Fruit fly (Drosophila melanogaster) whole organism: ENCODE results near the gene c11.1.
A peak's percentile ranks its signal among the peaks of the same experiment; 100 is the strongest.

Experiments used
- CG8478 ChIP-seq: fragments of >200 bp; optimal IDR thresholded peaks from 2 replicates; lab custom pipeline; 2018; ENCODE audit warnings: inconsistent platforms
- Dll ChIP-seq: fragments of >200 bp; optimal IDR thresholded peaks from 2 replicates; lab custom pipeline; 2017
- EcR ChIP-seq, 2 experiments: fragments of >200 bp; optimal IDR thresholded peaks; 2 replicates each; lab custom pipeline; 2017; ENCODE audit warnings: missing biosample characterization in 2 of 2, missing genetic modification characterization in 2 of 2, missing genetic modification reagents in 2 of 2
- pan ChIP-seq: fragments of >200 bp; optimal IDR thresholded peaks from 2 replicates; lab custom pipeline; 2017
- psq ChIP-seq: fragments of >200 bp; optimal IDR thresholded peaks from 2 replicates; lab custom pipeline; 2017
- usp ChIP-seq: fragments of >200 bp; optimal IDR thresholded peaks from 2 replicates; lab custom pipeline; 2017; ENCODE audit warnings: missing biosample characterization, missing genetic modification characterization, mixed read lengths

Gene c11.1

DNA sequence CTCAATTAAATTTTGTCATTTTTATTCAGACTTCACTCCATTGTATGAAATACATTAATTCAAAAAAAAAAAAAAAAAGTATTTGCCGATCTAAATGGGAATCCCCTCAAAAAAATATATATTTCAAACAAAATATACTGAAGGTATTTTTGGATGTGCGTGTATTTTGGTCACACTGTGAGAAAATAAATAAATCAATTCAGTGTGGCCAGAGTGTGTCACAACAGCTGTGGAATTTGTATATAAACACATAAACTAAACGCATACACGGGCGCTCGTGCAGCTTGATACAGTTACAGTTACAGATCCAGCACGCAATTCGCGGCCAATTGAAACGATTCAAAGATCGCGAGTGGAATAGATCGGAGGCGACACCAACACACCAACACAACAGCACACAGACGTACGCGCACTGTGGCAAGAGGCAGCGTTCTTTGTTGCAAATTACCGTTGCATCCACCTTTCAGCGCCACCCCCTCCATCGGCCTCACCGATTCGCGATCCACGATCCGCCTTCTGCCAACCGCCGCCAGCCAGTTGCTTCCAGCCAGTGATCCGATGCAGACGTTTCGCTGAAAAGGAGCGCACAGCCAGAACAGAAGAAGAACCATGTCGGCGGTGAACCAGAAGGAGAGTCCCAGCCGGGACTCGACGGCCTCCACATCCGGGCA lies 32.6 kb downstream of the c11.1 start, which contains the start of gene CG17754:
Gene CG17754, plus strand, starts transcription at position 260 of the 671 bp plus-strand sequence.
- no peak for TF ChIP-seq EcR (GFP tag; optimal IDR thresholded peaks at IDR 0.05; lab: Kevin White, UChicago)
- TF ChIP-seq psq (lab: Kevin White, UChicago): no peak
- TF ChIP-seq Dll (lab: Kevin White, UChicago): peak; percentile 30

DNA sequence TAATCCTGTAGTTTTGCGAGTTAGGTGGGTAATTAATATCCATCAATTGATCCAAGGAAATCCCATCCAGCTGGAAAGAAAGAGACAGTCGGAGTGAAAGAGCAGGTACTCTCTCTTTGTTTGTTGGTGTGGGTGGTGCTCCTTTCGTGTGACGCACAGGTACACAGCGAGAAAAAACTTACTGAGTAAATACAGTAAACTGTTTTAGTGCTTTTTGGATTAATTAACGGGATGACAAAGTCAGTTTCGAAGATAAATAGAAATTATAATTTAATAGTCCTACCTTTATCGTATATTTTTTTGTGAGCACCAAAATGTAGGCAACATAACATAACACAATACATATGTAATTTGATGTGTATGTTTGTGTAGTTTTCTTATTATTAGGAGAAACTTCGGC lies 34.9 kb downstream of the c11.1 start:
- TF ChIP-seq Dll (lab: Kevin White, UChicago): no peak
- no peak for TF ChIP-seq psq (lab: Kevin White, UChicago)
- TF ChIP-seq EcR (GFP tag; optimal IDR thresholded peaks at IDR 0.05; lab: Kevin White, UChicago): no peak
- no peak for TF ChIP-seq pan (lab: Kevin White, UChicago)
- no peak for TF ChIP-seq CG8478 (lab: Kevin White, UChicago)
- TF ChIP-seq usp (GFP tag; lab: Kevin White, UChicago): no peak

DNA sequence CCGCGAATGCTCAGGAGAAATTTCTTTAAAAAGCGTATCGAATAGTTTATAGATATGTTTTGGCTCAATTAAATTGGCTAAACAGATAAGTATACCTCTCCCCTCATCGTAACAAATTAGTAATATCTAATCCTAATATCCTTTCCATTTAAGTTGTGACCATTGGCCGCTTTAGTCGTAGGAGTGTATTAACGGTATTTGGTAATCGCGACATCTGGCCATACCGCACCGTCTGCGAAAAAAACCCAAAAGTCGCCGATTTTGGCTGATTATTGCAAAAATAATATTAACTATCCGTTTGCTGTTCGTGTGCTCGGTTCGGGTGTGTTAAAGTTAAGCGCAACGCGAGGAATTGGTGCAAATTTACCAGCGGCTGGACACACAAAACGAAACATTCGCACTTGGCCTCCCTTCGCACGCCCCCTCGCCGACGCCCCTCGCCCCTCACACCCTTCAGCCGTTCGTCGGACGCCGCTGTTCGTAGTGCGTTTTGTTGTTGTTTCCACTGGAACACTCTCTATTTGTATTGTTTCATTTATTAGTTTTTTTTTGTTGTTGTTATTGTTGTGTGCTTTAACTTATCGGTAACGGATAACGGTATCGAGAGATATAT lies 35.6 kb downstream of the c11.1 start, which contains the start of the genes amx and Dsor1:
Gene amx, minus strand, starts transcription at position 166 of the 613 bp plus-strand sequence.
Gene Dsor1, plus strand, starts transcription at position 172 of the 613 bp plus-strand sequence.
- TF ChIP-seq pan (lab: Kevin White, UChicago): no peak
- no peak for TF ChIP-seq CG8478 (lab: Kevin White, UChicago)
- TF ChIP-seq EcR (GFP tag; optimal IDR thresholded peaks at IDR 0.05; lab: Kevin White, UChicago): no peak
- TF ChIP-seq usp (GFP tag; lab: Kevin White, UChicago): no peak
- no peak for TF ChIP-seq psq (lab: Kevin White, UChicago)
- no peak for TF ChIP-seq Dll (lab: Kevin White, UChicago)

DNA sequence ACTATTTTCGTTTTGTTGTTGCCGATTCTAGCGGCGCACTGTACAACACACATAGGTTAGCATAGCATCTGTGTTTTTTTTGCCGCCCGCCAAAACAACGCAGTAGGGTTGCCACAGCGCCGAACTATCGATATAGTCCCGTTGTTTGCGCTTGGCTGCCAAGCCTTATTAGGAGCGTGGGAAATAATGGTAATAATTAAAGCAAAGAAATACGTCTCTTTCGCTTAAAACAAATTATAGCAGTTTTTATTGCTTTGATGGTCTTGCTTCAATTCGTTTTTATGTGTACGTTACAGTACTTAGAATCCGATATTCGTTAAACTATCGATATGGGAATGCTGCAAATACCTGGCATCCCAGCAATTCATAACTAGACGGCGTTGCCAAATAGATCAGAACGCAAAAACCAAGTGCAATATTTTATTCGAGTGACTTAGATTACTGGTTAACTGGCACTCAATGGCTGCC lies 39.5 kb downstream of the c11.1 start, which contains the start of the genes mxc and Larp7:
Gene mxc, minus strand, starts transcription at position 51 of the 468 bp plus-strand sequence.
Gene Larp7, plus strand, starts transcription at position 401 of the 468 bp plus-strand sequence.
- TF ChIP-seq Dll (lab: Kevin White, UChicago): no peak

DNA sequence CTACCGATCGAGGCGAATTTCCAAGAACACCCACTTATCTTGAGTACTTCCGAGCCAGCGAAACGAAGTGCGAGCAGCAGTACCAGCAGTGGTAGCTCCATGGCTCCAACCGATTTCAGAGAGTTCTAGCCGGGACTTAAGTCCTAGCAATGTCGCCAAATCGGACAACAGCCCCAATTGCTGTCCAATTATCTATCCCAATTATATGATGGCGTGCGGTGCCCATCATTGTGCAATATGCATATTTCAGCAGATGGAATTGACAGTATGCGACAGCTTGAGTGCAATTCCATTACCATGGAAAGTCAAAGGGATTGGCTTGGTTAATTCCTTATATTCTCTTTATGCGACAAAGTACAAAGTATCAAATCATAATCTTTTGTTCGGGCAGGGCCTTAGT lies 46.4 kb downstream of the c11.1 start, which contains the start of gene Ir8a:
Gene Ir8a, minus strand, starts transcription at position 101 of the 400 bp plus-strand sequence.
- TF ChIP-seq Dll (lab: Kevin White, UChicago): no peak
- no peak for TF ChIP-seq pan (lab: Kevin White, UChicago)
- TF ChIP-seq psq (lab: Kevin White, UChicago): no peak
- no peak for TF ChIP-seq EcR (GFP tag; optimal IDR thresholded peaks at IDR 0.05; lab: Kevin White, UChicago)
- TF ChIP-seq usp (GFP tag; lab: Kevin White, UChicago): no peak
- no peak for TF ChIP-seq CG8478 (lab: Kevin White, UChicago)

DNA sequence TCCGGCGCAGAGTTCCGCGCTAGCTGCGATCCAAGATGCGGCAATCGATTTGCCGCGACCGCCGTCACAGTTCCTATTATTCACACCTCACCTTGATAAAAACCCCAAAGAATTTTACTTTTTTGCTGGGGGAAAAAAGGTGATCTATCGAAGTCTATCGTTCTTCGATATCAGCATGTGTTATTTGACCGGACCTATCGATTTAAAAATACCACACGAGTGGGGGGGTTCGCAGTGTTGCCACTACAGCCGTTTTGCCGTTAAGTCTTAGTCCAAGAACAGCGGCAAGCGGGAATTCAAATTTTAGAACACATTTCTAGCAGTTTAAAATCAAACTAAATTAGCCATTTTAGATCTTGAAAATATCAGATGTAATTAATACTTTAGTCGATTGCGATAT lies 50.7 kb downstream of the c11.1 start, which contains the start of gene CG12121:
Gene CG12121, minus strand, starts transcription at position 180 of the 400 bp plus-strand sequence.
- TF ChIP-seq EcR (GFP tag; optimal IDR thresholded peaks at IDR 0.05; lab: Kevin White, UChicago) (no peak), Dll (lab: Kevin White, UChicago) (no peak), usp (GFP tag; lab: Kevin White, UChicago) (no peak), psq (lab: Kevin White, UChicago) (no peak), pan (lab: Kevin White, UChicago) (no peak), CG8478 (lab: Kevin White, UChicago) (no peak)

DNA sequence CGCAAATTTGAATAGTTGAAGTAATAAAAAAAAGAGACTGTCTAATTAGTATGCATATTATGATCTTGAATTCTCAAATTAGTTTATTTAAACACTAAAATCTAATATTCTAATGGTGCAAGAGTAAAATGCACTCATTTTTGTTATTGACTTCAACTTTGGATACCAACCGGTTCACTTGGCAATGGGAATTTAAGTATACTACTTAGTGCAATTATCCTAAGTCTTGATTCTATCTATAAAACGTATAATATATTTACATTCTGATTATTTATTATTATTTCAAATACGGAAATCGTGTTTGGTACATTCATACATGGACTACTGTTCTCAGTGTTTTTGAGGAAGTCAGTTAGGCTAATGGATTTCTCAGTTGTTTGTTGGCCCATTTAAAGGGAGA lies 56.1 kb downstream of the c11.1 start, which contains the start of gene Gr8a:
Gene Gr8a, plus strand, starts transcription at position 301 of the 400 bp plus-strand sequence.
- TF ChIP-seq pan (lab: Kevin White, UChicago): no peak
